Fruit fly (Drosophila melanogaster): ENCODE results near the gene CG6310.

CG6310 gene

dm6 chr3L:11093046-11093520 is 23.4 kb upstream of the CG6310 start, which contains the start of gene JIL-1 (continued):
- TF ChIP-seq Dfd (GFP tag; optimal IDR thresholded peaks at IDR 0.05) (no peak), trh (GFP tag; optimal IDR thresholded peaks at IDR 0.05) (peak; percentile 8), gce (GFP tag; IDR thresholded peaks at IDR 0.05) (no peak), zen (tag; optimal IDR thresholded peaks at IDR 0.05) (peak; percentile 55), Rfx (GFP tag; IDR thresholded peaks at IDR 0.05) (peak; percentile 94), CG3838 (GFP tag; optimal IDR thresholded peaks at IDR 0.05) (no peak), dysf (GFP tag; IDR thresholded peaks at IDR 0.05) (peak; percentile 75), chif (GFP tag; optimal IDR thresholded peaks at IDR 0.05) (peak; percentile 2 to 20), CG11456 (GFP tag; IDR thresholded peaks at IDR 0.05) (peak; percentile 84), CG13894 (tag; optimal IDR thresholded peaks at IDR 0.05) (peak; percentile 31), dmrt11E (tag; optimal IDR thresholded peaks at IDR 0.05) (peak; percentile 36), fd96Cb (tag; optimal IDR thresholded peaks at IDR 0.05) (peak; percentile 40), E2f2 (GFP tag; IDR thresholded peaks at IDR 0.05) (peak; percentile 49), danr (GFP tag; IDR thresholded peaks at IDR 0.05) (no peak), Dip2 (GFP tag; IDR thresholded peaks at IDR 0.05) (no peak), Jarid2 (GFP tag; optimal IDR thresholded peaks at IDR 0.05) (peak; percentile 27), CG6854 (GFP tag; optimal IDR thresholded peaks at IDR 0.05) (no peak), CG31224 (GFP tag; IDR thresholded peaks at IDR 0.05) (peak; percentile 65), Oaz (GFP tag; IDR thresholded peaks at IDR 0.05) (no peak), Lim3 (GFP tag; IDR thresholded peaks at IDR 0.05) (no peak), Ravus (GFP tag; IDR thresholded peaks at IDR 0.05) (no peak), Kr (GFP tag; optimal IDR thresholded peaks at IDR 0.05) (no peak), CG10979 (tag; optimal IDR thresholded peaks at IDR 0.05) (peak; percentile 34), unc-4 (GFP tag; IDR thresholded peaks at IDR 0.05; ENCODE audit: partially characterized antibody) (peak; percentile 87), chn (GFP tag; optimal IDR thresholded peaks at IDR 0.05) (peak; percentile 50), Sry-δ (GFP tag; optimal IDR thresholded peaks at IDR 0.05) (peak; percentile 65), ato (GFP tag; IDR thresholded peaks at IDR 0.05; ENCODE audit: partially characterized antibody) (peak; percentile 73), CG17612 (GFP tag; IDR thresholded peaks at IDR 0.05) (no peak), CG33213 (GFP tag; optimal IDR thresholded peaks at IDR 0.05) (peak; percentile 58), Hr78 (GFP tag; optimal IDR thresholded peaks at IDR 0.05) (no peak), HLH4C (GFP tag; IDR thresholded peaks at IDR 0.05; ENCODE audit: partially characterized antibody) (peak; percentile 82), usp (GFP tag; optimal IDR thresholded peaks at IDR 0.05) (no peak), Taf1 (GFP tag; IDR thresholded peaks at IDR 0.05) (peak; percentile 45; the same call in 1 of the 2 replicates), pita (GFP tag; optimal IDR thresholded peaks at IDR 0.05) (no peak), Rx (GFP tag; IDR thresholded peaks at IDR 0.05) (peak; percentile 52), CG12071 (GFP tag; optimal IDR thresholded peaks at IDR 0.05) (peak; percentile 14), Dll (GFP tag; IDR thresholded peaks at IDR 0.05; ENCODE audit: partially characterized antibody) (peak; percentile 85), luna (GFP tag; optimal IDR thresholded peaks at IDR 0.05) (no peak), CG4617 (GFP tag; optimal IDR thresholded peaks at IDR 0.05; ENCODE audit: borderline replicate concordance) (peak; percentile 9), fd3F (GFP tag; optimal IDR thresholded peaks at IDR 0.05) (peak; percentile 34), so (GFP tag; IDR thresholded peaks at IDR 0.05) (peak; percentile 28; the same call in 2 of the 3 replicates), Nf-YB (GFP tag; optimal IDR thresholded peaks at IDR 0.05) (no peak), esg (GFP tag; conservative IDR thresholded peaks at IDR 0.05) (peak; percentile 42; the same call in 1 of the 2 replicates), CG17829 (tag; optimal IDR thresholded peaks at IDR 0.05) (peak; percentile 55), Max (GFP tag; optimal IDR thresholded peaks at IDR 0.05) (peak; percentile 67), GATAe (GFP tag; conservative IDR thresholded peaks at IDR 0.05) (no peak), CG1529 (GFP tag; optimal IDR thresholded peaks at IDR 0.05) (peak; percentile 11), Scr (GFP tag; IDR thresholded peaks at IDR 0.05; ENCODE audit: partially characterized antibody) (peak; percentile 88), CG8290 (GFP tag; optimal IDR thresholded peaks at IDR 0.05) (peak; percentile 59), CG8290 (tag; optimal IDR thresholded peaks at IDR 0.05) (peak; percentile 9 to 74), ro (GFP tag; IDR thresholded peaks at IDR 0.05) (no peak)
